Fruit fly (Drosophila melanogaster) whole organism, wandering third instar larva: ENCODE measurements around the gene CG7255.

Experiments
- Abd-B ChIP-seq: fragments of >200 bp; optimal IDR thresholded peaks from 2 replicates; lab custom pipeline; 2017; ENCODE audit warnings: missing biosample characterization, missing genetic modification characterization
- CG32264 ChIP-seq: fragments of 200-800 bp; sonication (Bioruptor generic); optimal IDR thresholded peaks from 2 replicates; lab custom pipeline; 2016; ENCODE audit warnings: missing biosample characterization, missing genetic modification characterization
- CG9705 ChIP-seq: fragments of 200-800 bp; sonication (Bioruptor generic); optimal IDR thresholded peaks from 2 replicates; lab custom pipeline; 2018; ENCODE audit warnings: missing biosample characterization, mild to moderate bottlenecking, missing genetic modification characterization
- CrebA ChIP-seq: fragments of 200-800 bp; sonication (Bioruptor generic); optimal IDR thresholded peaks from 2 replicates; lab custom pipeline; 2016; ENCODE audit warnings: missing biosample characterization, mild to moderate bottlenecking, missing genetic modification characterization, borderline replicate concordance
- Dfd ChIP-seq: fragments of >200 bp; optimal IDR thresholded peaks from 2 replicates; lab custom pipeline; 2017; ENCODE audit warnings: missing biosample characterization, missing genetic modification characterization
- Dif ChIP-seq: fragments of 200-275, 200-300 bp; sonication (Bioruptor generic); optimal IDR thresholded peaks from 2 replicates; lab custom pipeline; 2018; ENCODE audit warnings: missing biosample characterization, missing genetic modification characterization; ENCODE audit not compliant: partially characterized antibody
- GATAd ChIP-seq: sonication (Bioruptor generic); optimal IDR thresholded peaks from 2 replicates; lab custom pipeline; 2016; ENCODE audit warnings: missing biosample characterization, missing genetic modification characterization
- HLH106 ChIP-seq: fragments of 200-800 bp; optimal IDR thresholded peaks from 3 replicates; lab custom pipeline; 2019; ENCODE audit warnings: missing biosample characterization, mild to moderate bottlenecking, missing genetic modification characterization, moderate library complexity
- Hnf4 ChIP-seq: fragments of 200-800 bp; sonication (Bioruptor generic); optimal IDR thresholded peaks from 2 replicates; lab custom pipeline; 2016; ENCODE audit warnings: missing biosample characterization, mild to moderate bottlenecking, missing genetic modification characterization
- Hr78 ChIP-seq: fragments of >200 bp; optimal IDR thresholded peaks from 2 replicates; lab custom pipeline; 2017; ENCODE audit warnings: missing biosample characterization, missing genetic modification characterization
- Mio ChIP-seq: sonication (Bioruptor generic); optimal IDR thresholded peaks from 2 replicates; lab custom pipeline; 2016; ENCODE audit warnings: missing biosample characterization, missing genetic modification characterization
- Myc ChIP-seq: fragments of >200 bp; optimal IDR thresholded peaks from 2 replicates; lab custom pipeline; 2017
- N ChIP-seq: fragments of >200 bp; optimal IDR thresholded peaks from 2 replicates; lab custom pipeline; 2018; ENCODE audit warnings: missing biosample characterization, missing external identifiers, missing genetic modification characterization
- OdsH ChIP-seq: fragments of 200-800 bp; sonication (Bioruptor generic); optimal IDR thresholded peaks from 2 replicates; lab custom pipeline; 2016; ENCODE audit warnings: missing biosample characterization, mild to moderate bottlenecking, missing genetic modification characterization
- Sp1 ChIP-seq: fragments of 200-800 bp; sonication (Bioruptor generic); optimal IDR thresholded peaks from 3 replicates; lab custom pipeline; 2019; ENCODE audit warnings: missing biosample characterization, mild to moderate bottlenecking, missing genetic modification characterization, moderate library complexity
- Vsx2 ChIP-seq: fragments of 200-300, 225-300 bp; sonication (Bioruptor generic); optimal IDR thresholded peaks from 2 replicates; lab custom pipeline; 2018; ENCODE audit warnings: missing biosample characterization, missing genetic modification characterization; ENCODE audit not compliant: partially characterized antibody
- br ChIP-seq: fragments of 200-800 bp; sonication (Bioruptor generic); optimal IDR thresholded peaks from 2 replicates; lab custom pipeline; 2016; ENCODE audit warnings: missing biosample characterization, missing genetic modification characterization
- brk ChIP-seq: fragments of 200-800 bp; sonication (Bioruptor generic); optimal IDR thresholded peaks from 2 replicates; lab custom pipeline; 2016; ENCODE audit warnings: missing biosample characterization, mild to moderate bottlenecking, missing genetic modification characterization
- dmrt93B ChIP-seq: fragments of 200-800 bp; sonication (Bioruptor generic); optimal IDR thresholded peaks from 2 replicates; lab custom pipeline; 2018; ENCODE audit warnings: missing biosample characterization, mild to moderate bottlenecking, missing genetic modification characterization
- ey ChIP-seq: fragments of 200-800 bp; sonication (Bioruptor generic); optimal IDR thresholded peaks from 2 replicates; lab custom pipeline; 2016; ENCODE audit warnings: missing biosample characterization, missing genetic modification characterization
- fru ChIP-seq: fragments of 200-800 bp; sonication (Bioruptor generic); optimal IDR thresholded peaks from 3 replicates; lab custom pipeline; 2016; ENCODE audit warnings: missing biosample characterization, mild to moderate bottlenecking, missing genetic modification characterization
- h ChIP-seq: fragments of 200-800 bp; sonication (Bioruptor generic); optimal IDR thresholded peaks from 3 replicates; lab custom pipeline; 2016; ENCODE audit warnings: missing biosample characterization, mild to moderate bottlenecking, missing genetic modification characterization
- jim ChIP-seq: fragments of 175-275, 200-325 bp; sonication (Bioruptor generic); optimal IDR thresholded peaks from 2 replicates; lab custom pipeline; 2016; ENCODE audit warnings: missing biosample characterization, mild to moderate bottlenecking, missing genetic modification characterization
- lola ChIP-seq: fragments of >200 bp; optimal IDR thresholded peaks from 2 replicates; lab custom pipeline; 2017; ENCODE audit warnings: missing biosample characterization, missing genetic modification characterization
- pan ChIP-seq: fragments of >200 bp; optimal IDR thresholded peaks from 2 replicates; lab custom pipeline; 2017
- psq ChIP-seq: fragments of 200-800 bp; sonication (Bioruptor generic); optimal IDR thresholded peaks from 3 replicates; lab custom pipeline; 2017; ENCODE audit warnings: missing biosample characterization, mild to moderate bottlenecking, missing genetic modification characterization, moderate library complexity
- rgr ChIP-seq: fragments of 200-800 bp; sonication (Bioruptor generic); optimal IDR thresholded peaks from 3 replicates; lab custom pipeline; 2016; ENCODE audit warnings: missing biosample characterization, mild to moderate bottlenecking, missing genetic modification characterization
- sv ChIP-seq: fragments of 200-800 bp; sonication (Bioruptor generic); optimal IDR thresholded peaks from 3 replicates; lab custom pipeline; 2016; ENCODE audit warnings: missing biosample characterization, missing genetic modification characterization
- tai ChIP-seq: sonication (Bioruptor generic); optimal IDR thresholded peaks from 2 replicates; lab custom pipeline; 2016; ENCODE audit warnings: missing biosample characterization, missing genetic modification characterization
- usp ChIP-seq: fragments of >200 bp; optimal IDR thresholded peaks from 2 replicates; lab custom pipeline; 2017; ENCODE audit warnings: missing biosample characterization, missing genetic modification characterization
- woc ChIP-seq: sonication (Bioruptor generic); optimal IDR thresholded peaks from 2 replicates; lab custom pipeline; 2016; ENCODE audit warnings: missing biosample characterization, mild to moderate bottlenecking, missing genetic modification characterization

CG7255 gene

DNA sequence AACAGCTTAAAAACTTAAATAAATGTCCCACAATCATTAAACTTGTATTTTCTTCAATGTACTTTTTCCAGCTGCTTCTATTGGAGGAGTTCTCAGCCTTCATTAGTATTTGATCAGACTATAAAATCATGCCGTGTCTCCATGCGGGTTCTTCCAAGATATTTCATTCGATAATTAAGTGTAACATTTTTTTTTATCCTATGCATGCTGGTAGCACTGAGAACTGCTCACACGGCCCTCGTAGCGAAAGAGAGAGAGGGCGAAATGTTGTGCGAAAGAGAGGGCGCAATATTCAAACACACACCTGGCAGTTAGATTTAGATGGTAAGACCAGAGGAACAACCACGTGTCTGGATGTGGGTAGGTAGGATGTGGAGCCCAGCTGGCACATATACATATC lies 21.4 kb downstream of the CG7255 start:
- no peak for TF ChIP-seq lola
- no peak for TF ChIP-seq OdsH (GFP tag; lab: Kevin White, UChicago)
- no peak for TF ChIP-seq tai (GFP tag; lab: Kevin White, UChicago)
- no peak for TF ChIP-seq Sp1 (GFP tag; lab: Kevin White, UChicago)
- no peak for TF ChIP-seq rgr
- no peak for TF ChIP-seq N (GFP tag; lab: Kevin White, UChicago)
- TF ChIP-seq, all 38 proteins: peak for 0

- TF ChIP-seq usp (GFP tag; lab: Kevin White, UChicago): no peak
- no peak for TF ChIP-seq GATAd (GFP tag; lab: Kevin White, UChicago)
- no peak for TF ChIP-seq pan (lab: Kevin White, UChicago)
- TF ChIP-seq lola: no peak
These were observed 25.5 kb downstream of the CG7255 start for dm6 chr3L:15329261-15330160.

DNA sequence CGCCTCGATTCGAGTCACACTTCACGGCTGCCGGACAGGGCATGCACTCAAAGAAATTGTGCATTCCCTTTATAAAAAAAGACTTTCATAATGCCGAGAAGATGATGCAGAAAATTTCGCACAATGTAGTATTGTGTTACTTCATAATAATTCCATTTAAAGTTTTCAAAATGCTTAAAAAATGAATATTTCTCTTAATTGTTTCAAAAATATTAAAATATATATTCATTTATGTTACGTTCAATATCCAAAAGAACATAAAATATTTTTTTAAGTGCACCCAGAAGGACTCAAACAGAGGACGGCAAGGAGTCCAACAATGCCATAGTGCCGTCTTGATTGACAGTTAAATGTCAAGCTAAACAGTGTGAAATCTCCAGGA lies 26.1 kb downstream of the CG7255 start:
- TF ChIP-seq h: no peak
- no peak for TF ChIP-seq brk (GFP tag; lab: Kevin White, UChicago)
- TF ChIP-seq jim (GFP tag; lab: Kevin White, UChicago): no peak
- no peak for TF ChIP-seq Vsx2 (GFP tag; lab: Kevin White, UChicago)
- TF ChIP-seq Dfd (GFP tag; lab: Kevin White, UChicago): no peak
- TF ChIP-seq Mio: no peak
- no peak for TF ChIP-seq rgr
- TF ChIP-seq fru (GFP tag; lab: Kevin White, UChicago): no peak
- TF ChIP-seq tai (GFP tag; lab: Kevin White, UChicago): no peak
- TF ChIP-seq psq: no peak
- no peak for TF ChIP-seq N (GFP tag; lab: Kevin White, UChicago)
- no peak for TF ChIP-seq CG9705

DNA sequence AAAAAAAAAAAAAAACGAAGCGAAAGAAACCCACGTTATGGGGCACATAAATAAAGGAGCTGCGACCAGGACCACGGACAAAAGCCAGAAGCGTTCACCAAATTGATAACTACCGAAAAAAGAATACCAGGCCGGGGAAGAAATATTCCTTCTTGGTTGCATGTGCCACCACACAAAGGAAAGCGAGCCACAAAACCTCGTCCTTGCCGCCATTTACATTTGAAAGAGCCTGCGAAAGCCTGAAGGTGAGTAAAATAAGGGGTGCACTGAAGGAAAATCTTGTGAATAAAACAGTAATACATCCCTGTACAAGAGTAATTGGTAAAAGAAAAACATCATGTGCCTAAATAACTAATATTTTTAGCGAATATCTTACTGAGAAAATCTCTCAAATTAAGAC lies 30.6 kb downstream of the CG7255 start:
- TF ChIP-seq Abd-B (GFP tag; lab: Kevin White, UChicago) (no peak), br (no peak), Dif (GFP tag; lab: Kevin White, UChicago) (no peak), rgr (no peak), Sp1 (GFP tag; lab: Kevin White, UChicago) (no peak), CrebA (GFP tag; lab: Kevin White, UChicago) (no peak), CG9705 (no peak), Myc (lab: Kevin White, UChicago) (no peak), sv (GFP tag; lab: Kevin White, UChicago) (no peak), HLH106 (no peak), woc (GFP tag; lab: Kevin White, UChicago) (no peak), ey (GFP tag; lab: Kevin White, UChicago) (no peak), h (no peak), Hr78 (GFP tag; lab: Kevin White, UChicago) (no peak), dmrt93B (GFP tag; lab: Kevin White, UChicago) (no peak), usp (GFP tag; lab: Kevin White, UChicago) (no peak), N (GFP tag; lab: Kevin White, UChicago) (no peak)

- TF ChIP-seq Hnf4 (GFP tag; lab: Kevin White, UChicago): no peak
- TF ChIP-seq Abd-B (GFP tag; lab: Kevin White, UChicago): no peak
- no peak for TF ChIP-seq CG32264 (GFP tag; lab: Kevin White, UChicago)
These were observed 32.3 kb downstream of the CG7255 start, which contains the start of gene Toll-6 for dm6 chr3L:15336277-15336821. Toll-6 (plus strand) TSS chr3L:15336692.
